Worm (Caenorhabditis elegans): Measurements from ENCODE around the gene nlp-29.

nlp-29 gene

ce11 chrV:4005219-4005618 lies 21.0 kb downstream of the nlp-29 start, which contains the start of gene srh-8:
Gene srh-8 (plus strand): TSS chrV:4005519.
- no peak for TF ChIP-seq nhr-76 (tag; optimal IDR thresholded peaks at IDR 0.05)
- no peak for TF ChIP-seq mdl-1 (tag; optimal IDR thresholded peaks at IDR 0.05)
- TF ChIP-seq pqm-1 (tag; optimal IDR thresholded peaks at IDR 0.05), result no peak
- TF ChIP-seq egl-5 (tag; optimal IDR thresholded peaks at IDR 0.05), result no peak
- TF ChIP-seq elt-2 (tag; optimal IDR thresholded peaks at IDR 0.05), result no peak
- TF ChIP-seq ceh-82 (tag; optimal IDR thresholded peaks at IDR 0.05), result no peak
- TF ChIP-seq sea-2 (GFP tag; optimal IDR thresholded peaks at IDR 0.05), result no peak
- TF ChIP-seq lsy-12 (tag; optimal IDR thresholded peaks at IDR 0.05), result no peak
- TF ChIP-seq nhr-77 (tag; optimal IDR thresholded peaks at IDR 0.05), result no peak
- no peak for TF ChIP-seq eor-1 (tag; optimal IDR thresholded peaks at IDR 0.05)
- TF ChIP-seq nhr-43 (tag; optimal IDR thresholded peaks at IDR 0.05; ENCODE audit: poor library complexity, severe bottlenecking), result no peak
- TF ChIP-seq pha-4 (tag; optimal IDR thresholded peaks at IDR 0.05), result no peak
- no peak for TF ChIP-seq aly-2 (tag; optimal IDR thresholded peaks at IDR 0.05)
- TF ChIP-seq nfya-1 (tag; optimal IDR thresholded peaks at IDR 0.05; ENCODE audit: insufficient read depth), result no peak
- TF ChIP-seq unc-39 (tag; optimal IDR thresholded peaks at IDR 0.05), result no peak

- TF ChIP-seq nhr-12 (tag; optimal IDR thresholded peaks at IDR 0.05), result no peak
- TF ChIP-seq elt-2 (tag; optimal IDR thresholded peaks at IDR 0.05), result no peak
- no peak for TF ChIP-seq nhr-77 (tag; optimal IDR thresholded peaks at IDR 0.05)
- TF ChIP-seq ceh-9 (tag; optimal IDR thresholded peaks at IDR 0.05), result no peak
- no peak for TF ChIP-seq unc-39 (tag; optimal IDR thresholded peaks at IDR 0.05)
Measured at ce11 chrV:4007927-4008326, 23.7 kb downstream of the nlp-29 start, which contains the start of gene srh-7. Gene srh-7 (plus strand): TSS chrV:4008227.

- TF ChIP-seq pqm-1 (tag; optimal IDR thresholded peaks at IDR 0.05), result no peak
- TF ChIP-seq fkh-10 (GFP tag; optimal IDR thresholded peaks at IDR 0.05), result no peak
- TF ChIP-seq unc-62 (GFP tag; optimal IDR thresholded peaks at IDR 0.05), result no peak
- no peak for TF ChIP-seq egl-5 (tag; optimal IDR thresholded peaks at IDR 0.05)
- TF ChIP-seq hmg-11 (tag; optimal IDR thresholded peaks at IDR 0.05), result no peak
- no peak for TF ChIP-seq unc-39 (tag; optimal IDR thresholded peaks at IDR 0.05)
- TF ChIP-seq nhr-25 (tag; optimal IDR thresholded peaks at IDR 0.05), result no peak
- no peak for TF ChIP-seq skn-1 (tag; optimal IDR thresholded peaks at IDR 0.05)
- TF ChIP-seq mml-1 (tag; optimal IDR thresholded peaks at IDR 0.05), result no peak
- no peak for TF ChIP-seq elt-3 (tag; optimal IDR thresholded peaks at IDR 0.05)
- TF ChIP-seq nhr-76 (tag; optimal IDR thresholded peaks at IDR 0.05), result no peak
- TF ChIP-seq ceh-82 (tag; optimal IDR thresholded peaks at IDR 0.05), result no peak
- no peak for TF ChIP-seq elt-1 (tag; optimal IDR thresholded peaks at IDR 0.05)
- TF ChIP-seq daf-12 (tag; optimal IDR thresholded peaks at IDR 0.05), result no peak
Measured at ce11 chrV:4010170-4010569, 25.9 kb downstream of the nlp-29 start, which contains the start of gene srh-4. Gene srh-4 (plus strand): TSS chrV:4010470.

- TF ChIP-seq nhr-28 (tag; optimal IDR thresholded peaks at IDR 0.05) (no peak), pha-4 (tag; optimal IDR thresholded peaks at IDR 0.05) (no peak), ceh-28 (tag; optimal IDR thresholded peaks at IDR 0.05) (no peak), ceh-16 (tag; optimal IDR thresholded peaks at IDR 0.05) (no peak), egl-27 (tag; optimal IDR thresholded peaks at IDR 0.05) (no peak), lin-15B (tag; optimal IDR thresholded peaks at IDR 0.05) (no peak), mml-1 (tag; optimal IDR thresholded peaks at IDR 0.05) (no peak), R02D3.7 (tag; optimal IDR thresholded peaks at IDR 0.05) (no peak), fkh-10 (GFP tag; optimal IDR thresholded peaks at IDR 0.05) (no peak), nhr-237 (tag; optimal IDR thresholded peaks at IDR 0.05) (no peak), aly-2 (tag; optimal IDR thresholded peaks at IDR 0.05) (no peak), elt-2 (tag; optimal IDR thresholded peaks at IDR 0.05) (no peak), fkh-2 (tag; optimal IDR thresholded peaks at IDR 0.05) (no peak), egl-5 (tag; optimal IDR thresholded peaks at IDR 0.05) (no peak), nhr-25 (tag; optimal IDR thresholded peaks at IDR 0.05) (no peak), daf-12 (tag; optimal IDR thresholded peaks at IDR 0.05) (no peak), lsy-12 (tag; optimal IDR thresholded peaks at IDR 0.05) (no peak), nhr-76 (tag; optimal IDR thresholded peaks at IDR 0.05) (no peak), nhr-67 (tag; optimal IDR thresholded peaks at IDR 0.05) (no peak), pqm-1 (tag; optimal IDR thresholded peaks at IDR 0.05) (no peak)
Measured at ce11 chrV:4016780-4017179, 32.6 kb downstream of the nlp-29 start, which contains the start of gene srw-89. Gene srw-89 (plus strand): TSS chrV:4017080.

All from whole organism, L3 larva.